Worm (Caenorhabditis elegans) whole organism, L2 larva: ENCODE results near the gene B0393.7.

Experiments
- elt-3 ChIP-seq: sonication (generic microtip); optimal IDR thresholded peaks from 2 replicates; lab custom pipeline; 2017; ENCODE audit warnings: missing biosample characterization, missing genetic modification characterization
- fos-1 ChIP-seq: fragments of 150-350 bp; optimal IDR thresholded peaks from 2 replicates; lab custom pipeline; 2014; ENCODE audit warnings: missing biosample characterization, missing genetic modification characterization
- lin-39 ChIP-seq: fragments of 150-350 bp; optimal IDR thresholded peaks from 2 replicates; lab custom pipeline; 2014; ENCODE audit warnings: missing biosample characterization, missing genetic modification reagents, missing genetic modification characterization
- nhr-23 ChIP-seq: fragments of 150-350 bp; optimal IDR thresholded peaks from 2 replicates; lab custom pipeline; 2014; ENCODE audit warnings: missing biosample characterization, missing genetic modification reagents, missing genetic modification characterization
- nhr-237 ChIP-seq: fragments of 150-350 bp; optimal IDR thresholded peaks from 2 replicates; lab custom pipeline; 2014; ENCODE audit warnings: missing biosample characterization, missing genetic modification characterization
- ztf-4 ChIP-seq: fragments of 150-350 bp; optimal IDR thresholded peaks from 2 replicates; lab custom pipeline; 2014; ENCODE audit warnings: missing biosample characterization, missing genetic modification characterization

- TF ChIP-seq nhr-237 (tag; lab: Kevin White, UChicago) (no peak), ztf-4 (tag; lab: Kevin White, UChicago) (no peak), lin-39 (tag; lab: Kevin White, UChicago) (no peak), nhr-23 (no peak), elt-3 (tag; lab: Kevin White, UChicago) (no peak), fos-1 (tag; lab: Kevin White, UChicago) (no peak)
Measured at ce11 chrIII:4748109-4748508, 29.8 kb downstream of the B0393.7 start, which contains the start of gene col-89.
